Worm (Caenorhabditis elegans) whole organism, L1 larva: ENCODE data around the gene catp-6.

ENCODE experiments used
- egl-13 ChIP-seq: sonication (generic microtip); optimal IDR thresholded peaks from 2 replicates; lab custom pipeline; 2016; ENCODE audit warnings: missing genotype, missing genetic modification reagents, missing genetic modification characterization, missing compliant biosample characterization
- elt-3 ChIP-seq, 6 experiments: fragments of 150-350 bp in 1 of 6; sonication (generic microtip); optimal IDR thresholded peaks; 2 replicates each; lab custom pipeline; 2017 to 2018; ENCODE audit warnings: missing biosample characterization in 6 of 6, missing genetic modification characterization in 6 of 6, inconsistent platforms in 1 of 6
- fkh-10 ChIP-seq: sonication (generic microtip); optimal IDR thresholded peaks from 2 replicates; lab custom pipeline; 2017; ENCODE audit warnings: missing biosample characterization, missing genetic modification reagents, missing genetic modification characterization
- nhr-90 ChIP-seq: sonication (generic microtip); optimal IDR thresholded peaks from 2 replicates; lab custom pipeline; 2016; ENCODE audit warnings: mild to moderate bottlenecking, missing genetic modification characterization, missing compliant biosample characterization; ENCODE audit not compliant: poor library complexity

ce11 chrIV:9872210-9872609 is 47.8 kb upstream of the catp-6 start:
- TF ChIP-seq egl-13 (tag; lab: Kevin White, UChicago) (no peak), nhr-90 (tag; lab: Kevin White, UChicago) (no peak), fkh-10 (no peak), elt-3 (tag; optimal IDR thresholded peaks at IDR 0.05; lab: Kevin White, UChicago) (no peak)
